Fruit fly (Drosophila melanogaster) S2 (cell line): Measurements from ENCODE around the gene CG7879.

Experiments
- CG8478 ChIP-seq: fragments of >200 bp; optimal IDR thresholded peaks from 2 replicates; lab custom pipeline; 2018
- CTCF ChIP-seq, 2 experiments: fragments of >200 bp; optimal IDR thresholded peaks; 2 replicates each; lab custom pipeline; 2018

DNA sequence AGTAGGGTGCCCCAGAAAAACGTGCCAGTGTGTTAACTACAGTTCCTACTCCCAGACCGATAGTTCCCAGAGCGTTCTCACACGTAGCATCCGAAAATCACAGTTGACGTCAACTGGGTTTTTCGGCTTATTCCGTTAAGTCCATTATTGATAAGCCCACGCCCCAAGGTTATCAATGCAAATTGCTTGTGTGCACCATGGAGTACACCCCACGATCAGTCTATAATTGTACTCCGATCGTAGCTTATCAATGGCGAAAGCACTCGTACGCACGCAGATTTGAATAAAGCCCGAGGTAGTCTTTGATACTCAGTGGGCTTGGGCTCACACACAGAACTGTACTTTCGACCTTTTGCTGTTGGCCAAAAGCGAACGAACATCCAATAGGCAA, 21.3 kb downstream of the CG7879 start:
- TF ChIP-seq CTCF (optimal IDR thresholded peaks at IDR 0.05; lab: Kevin White, UChicago) (no peak), CG8478 (no peak)
